Fruit fly (Drosophila melanogaster) whole organism, embryonic: ENCODE data around the gene Agpat2.

Experiments
- Atf-2 ChIP-seq: fragments of 200-800 bp; sonication (Bioruptor generic); optimal IDR thresholded peaks from 2 replicates; lab custom pipeline; 2016; ENCODE audit warnings: missing biosample characterization, missing genetic modification characterization
- B-H2 ChIP-seq: fragments of 200-800 bp; sonication (Bioruptor generic); optimal IDR thresholded peaks from 2 replicates; lab custom pipeline; 2018; ENCODE audit warnings: missing biosample characterization, mild to moderate bottlenecking, missing genetic modification characterization
- Bgb ChIP-seq: fragments of 200-800 bp; sonication (Bioruptor generic); IDR thresholded peaks from 2 replicates; pipeline ENCODE4 v1.3.6; 2022; ENCODE audit warnings: missing biosample characterization, missing genetic modification characterization; ENCODE audit not compliant: partially characterized antibody
- Blimp-1 ChIP-seq: fragments of 200-800 bp; sonication (Bioruptor generic); optimal IDR thresholded peaks from 3 replicates; lab custom pipeline; 2018; ENCODE audit warnings: missing biosample characterization, missing genetic modification characterization, mild to moderate bottlenecking, moderate library complexity, missing genetic modification reagents
- CG10274 ChIP-seq: fragments of 200-800 bp; sonication (Bioruptor generic); optimal IDR thresholded peaks from 3 replicates; lab custom pipeline; 2017; ENCODE audit warnings: missing biosample characterization, mild to moderate bottlenecking, missing genetic modification characterization
- CG10366 ChIP-seq: fragments of 200-800 bp; sonication (Bioruptor generic); IDR thresholded peaks from 2 replicates; pipeline ENCODE4 v1.3.6; 2022; ENCODE audit warnings: missing biosample characterization, missing genetic modification characterization
- CG17385 ChIP-seq: fragments of 200-800 bp; sonication (Bioruptor generic); optimal IDR thresholded peaks from 3 replicates; lab custom pipeline; 2018; ENCODE audit warnings: missing biosample characterization, mild to moderate bottlenecking, missing genetic modification characterization
- CG17912 ChIP-seq: fragments of 200-800 bp; sonication (Bioruptor generic); optimal IDR thresholded peaks from 2 replicates; lab custom pipeline; 2018; ENCODE audit warnings: missing biosample characterization, mild to moderate bottlenecking, missing genetic modification characterization
- CG1832 ChIP-seq: fragments of 200-800 bp; sonication (Bioruptor generic); optimal IDR thresholded peaks from 2 replicates; lab custom pipeline; 2017; ENCODE audit warnings: missing biosample characterization, mild to moderate bottlenecking, missing genetic modification characterization, inconsistent platforms
- CG31365 ChIP-seq: fragments of 200-800 bp; sonication (Bioruptor generic); optimal IDR thresholded peaks from 2 replicates; lab custom pipeline; 2018; ENCODE audit warnings: missing biosample characterization, mild to moderate bottlenecking, missing genetic modification characterization
- CG34422 ChIP-seq: fragments of 200-800 bp; sonication (Bioruptor generic); IDR thresholded peaks from 3 replicates; pipeline ENCODE4 v1.3.6; 2022; ENCODE audit warnings: missing biosample characterization, missing genetic modification characterization
- CG4360 ChIP-seq: fragments of 200-800 bp; sonication (Bioruptor generic); IDR thresholded peaks from 2 replicates; pipeline ENCODE4 v1.3.6; 2022; ENCODE audit warnings: missing biosample characterization, missing genetic modification characterization
- CG7745 ChIP-seq: fragments of 200-800 bp; sonication (Bioruptor generic); optimal IDR thresholded peaks from 2 replicates; lab custom pipeline; 2018; ENCODE audit warnings: missing biosample characterization, mild to moderate bottlenecking, missing genetic modification characterization, moderate library complexity
- CG8089 ChIP-seq: fragments of 200-800 bp; sonication (Bioruptor generic); optimal IDR thresholded peaks from 3 replicates; lab custom pipeline; 2016; ENCODE audit warnings: missing biosample characterization, missing genetic modification characterization
- Dp ChIP-seq: fragments of 200-800 bp; sonication (Bioruptor generic); optimal IDR thresholded peaks from 2 replicates; lab custom pipeline; 2018; ENCODE audit warnings: missing biosample characterization, mild to moderate bottlenecking, missing genetic modification characterization, moderate library complexity
- HHEX ChIP-seq: fragments of 200-800 bp; sonication (Bioruptor generic); optimal IDR thresholded peaks from 3 replicates; lab custom pipeline; 2017; ENCODE audit warnings: missing biosample characterization, mild to moderate bottlenecking, missing genetic modification characterization, missing genetic modification reagents
- HLHmδ ChIP-seq: fragments of 200-800 bp; sonication (Bioruptor generic); optimal IDR thresholded peaks from 2 replicates; lab custom pipeline; 2018; ENCODE audit warnings: missing biosample characterization, mild to moderate bottlenecking, missing genetic modification characterization, moderate library complexity
- NFAT ChIP-seq: fragments of 200-800 bp; sonication (Bioruptor generic); IDR thresholded peaks from 2 replicates; pipeline ENCODE4 v1.3.6; 2022; ENCODE audit warnings: missing biosample characterization, missing genetic modification characterization
- Neu2 ChIP-seq: fragments of 200-800 bp; sonication (Bioruptor generic); optimal IDR thresholded peaks from 3 replicates; lab custom pipeline; 2016; ENCODE audit warnings: missing biosample characterization, missing genetic modification characterization, borderline replicate concordance
- Nf-YC ChIP-seq: fragments of 200-800 bp; optimal IDR thresholded peaks from 3 replicates; lab custom pipeline; 2019; ENCODE audit warnings: missing biosample characterization, mild to moderate bottlenecking, missing genetic modification characterization, moderate library complexity
- Scr ChIP-seq: fragments of 200-800 bp; sonication (Bioruptor generic); IDR thresholded peaks from 2 replicates; pipeline ENCODE4 v1.3.6; 2022; ENCODE audit warnings: missing biosample characterization, missing genetic modification characterization; ENCODE audit not compliant: partially characterized antibody
- Spps ChIP-seq: fragments of 200-800 bp; sonication (Bioruptor generic); optimal IDR thresholded peaks from 2 replicates; lab custom pipeline; 2018; ENCODE audit warnings: missing biosample characterization, mild to moderate bottlenecking, missing genetic modification characterization
- Sry-δ ChIP-seq: fragments of 200-800 bp; sonication (Bioruptor generic); optimal IDR thresholded peaks from 2 replicates; lab custom pipeline; 2016; ENCODE audit warnings: missing biosample characterization, missing genetic modification characterization
- Taf1 ChIP-seq: fragments of 200-800 bp; sonication (Bioruptor generic); IDR thresholded peaks from 2 replicates; pipeline ENCODE4 v1.3.6; 2022; ENCODE audit warnings: missing biosample characterization, missing genetic modification characterization
- Tbp ChIP-seq: fragments of >200 bp; optimal IDR thresholded peaks from 2 replicates; lab custom pipeline; 2018; ENCODE audit warnings: missing biosample characterization, missing genetic modification characterization
- Trl ChIP-seq, 3 experiments: fragments of >200 bp in 2 of 3; fragments of 200-800 bp in 1 of 3; sonication (Bioruptor generic) in 1 of 3; optimal IDR thresholded peaks; 2 replicates in 1 of 3; 3 replicates in 2 of 3; lab custom pipeline; 2016 to 2017; ENCODE audit warnings: missing biosample characterization in 1 of 3, missing genetic modification characterization in 1 of 3
- aop ChIP-seq: fragments of 200-800 bp; sonication (Bioruptor generic); IDR thresholded peaks from 2 replicates; pipeline ENCODE4 v1.3.6; 2022; ENCODE audit warnings: missing biosample characterization, missing genetic modification characterization
- bowl ChIP-seq: fragments of 200-800 bp; sonication (Bioruptor generic); IDR thresholded peaks from 2 replicates; pipeline ENCODE4 v1.3.6; 2022; ENCODE audit warnings: missing biosample characterization, missing genetic modification characterization
- cas ChIP-seq: fragments of 200-800 bp; sonication (Bioruptor generic); IDR thresholded peaks from 2 replicates; pipeline ENCODE4 v1.3.6; 2022; ENCODE audit warnings: missing biosample characterization, missing genetic modification characterization
- chif ChIP-seq, 2 experiments: fragments of 200-800 bp; sonication (Bioruptor generic); optimal IDR thresholded peaks; 3 replicates each; lab custom pipeline; 2016; ENCODE audit warnings: missing biosample characterization in 2 of 2, missing genetic modification characterization in 2 of 2
- chinmo ChIP-seq: fragments of 200-800 bp; sonication (Bioruptor generic); IDR thresholded peaks from 4 replicates; pipeline ENCODE4 v1.3.6; 2022; ENCODE audit warnings: missing biosample characterization, missing genetic modification characterization; ENCODE audit not compliant: partially characterized antibody
- disco-r ChIP-seq: fragments of 200-800 bp; sonication (Bioruptor generic); optimal IDR thresholded peaks from 2 replicates; lab custom pipeline; 2016; ENCODE audit warnings: missing biosample characterization, missing genetic modification characterization
- fd64A ChIP-seq: fragments of 200-800 bp; sonication (Bioruptor generic); optimal IDR thresholded peaks from 3 replicates; lab custom pipeline; 2018; ENCODE audit warnings: missing biosample characterization, mild to moderate bottlenecking, missing genetic modification characterization
- gfzf ChIP-seq: fragments of 200-800 bp; sonication (Bioruptor generic); optimal IDR thresholded peaks from 2 replicates; lab custom pipeline; 2016; ENCODE audit warnings: missing biosample characterization, mild to moderate bottlenecking, missing genetic modification characterization, moderate library complexity
- hth ChIP-seq: fragments of >200 bp; optimal IDR thresholded peaks from 2 replicates; lab custom pipeline; 2017; ENCODE audit warnings: inconsistent platforms
- jigr1 ChIP-seq: fragments of 200-800 bp; sonication (Bioruptor generic); IDR thresholded peaks from 3 replicates; pipeline ENCODE4 v1.3.6; 2022; ENCODE audit warnings: missing biosample characterization, missing genetic modification characterization
- lbe ChIP-seq: fragments of 200-800 bp; sonication (Bioruptor generic); optimal IDR thresholded peaks from 2 replicates; lab custom pipeline; 2016; ENCODE audit warnings: missing biosample characterization, mild to moderate bottlenecking, missing genetic modification characterization
- lilli ChIP-seq: fragments of 200-800 bp; sonication (Bioruptor generic); optimal IDR thresholded peaks from 3 replicates; lab custom pipeline; 2016; ENCODE audit warnings: missing biosample characterization, missing genetic modification characterization
- lmd ChIP-seq: fragments of 200-800 bp; sonication (Bioruptor generic); IDR thresholded peaks from 2 replicates; pipeline ENCODE4 v1.3.6; 2022; ENCODE audit warnings: missing biosample characterization, missing genetic modification characterization
- p53 ChIP-seq: fragments of 200-800 bp; sonication (Bioruptor generic); optimal IDR thresholded peaks from 2 replicates; lab custom pipeline; 2016; ENCODE audit warnings: missing biosample characterization, missing genetic modification characterization
- row ChIP-seq: fragments of 200-800 bp; sonication (Bioruptor generic); IDR thresholded peaks from 3 replicates; pipeline ENCODE4 v1.3.6; 2022; ENCODE audit warnings: missing biosample characterization, missing genetic modification characterization
- run ChIP-seq: fragments of 200-800 bp; sonication (Bioruptor generic); optimal IDR thresholded peaks from 3 replicates; lab custom pipeline; 2018; ENCODE audit warnings: missing biosample characterization, mild to moderate bottlenecking, missing genetic modification characterization
- sens ChIP-seq: fragments of 200-800 bp; sonication (Bioruptor generic); peaks from one replicate; lab custom pipeline; 2016; ENCODE audit warnings: missing biosample characterization, missing genetic modification characterization
- sob ChIP-seq: fragments of 200-800 bp; sonication (Bioruptor generic); IDR thresholded peaks from 2 replicates; pipeline ENCODE4 v1.3.6; 2022; ENCODE audit warnings: missing biosample characterization, missing genetic modification characterization
- tin ChIP-seq: fragments of 200-800 bp; sonication (Bioruptor generic); optimal IDR thresholded peaks from 3 replicates; lab custom pipeline; 2016; ENCODE audit warnings: missing biosample characterization, missing genetic modification characterization
- usp ChIP-seq: fragments of >200 bp; optimal IDR thresholded peaks from 2 replicates; lab custom pipeline; 2017; ENCODE audit warnings: missing biosample characterization, missing genetic modification characterization
- vvl ChIP-seq: fragments of 200-800 bp; sonication (Bioruptor generic); IDR thresholded peaks from 2 replicates; pipeline ENCODE4 v1.3.6; 2022; ENCODE audit warnings: missing biosample characterization, missing genetic modification characterization

Gene Agpat2

dm6 chr2L:8411530-8411929, 52.3 kb downstream of the Agpat2 start, which contains the start of gene Naglu (continued):
- TF ChIP-seq CG7745 (tag; lab: Kevin White, UChicago): no peak
- TF ChIP-seq CG1832 (GFP tag; lab: Kevin White, UChicago): no peak
- no peak for TF ChIP-seq CG10366 (GFP tag; lab: Robert Waterston, UW)
- TF ChIP-seq Blimp-1 (GFP tag; lab: Kevin White, UChicago): peak; percentile 60
- TF ChIP-seq bowl (GFP tag; lab: Robert Waterston, UW): no peak
- no peak for TF ChIP-seq Spps (tag; lab: Kevin White, UChicago)
- no peak for TF ChIP-seq Tbp
- TF ChIP-seq p53 (GFP tag; lab: Kevin White, UChicago): no peak
- TF ChIP-seq run (tag; lab: Kevin White, UChicago): no peak
- TF ChIP-seq usp (GFP tag; lab: Kevin White, UChicago): no peak
- no peak for TF ChIP-seq lilli (GFP tag; lab: Kevin White, UChicago)
- no peak for TF ChIP-seq aop (GFP tag; lab: Robert Waterston, UW)
- TF ChIP-seq row (GFP tag; lab: Robert Waterston, UW): 0 out of 3 replicates have a peak, but pooled peaks have one; percentile 10
- peak; percentile 46 for TF ChIP-seq HLHmδ (GFP tag; lab: Kevin White, UChicago)
- peak in 1 of 2 experiments; percentile 52 for TF ChIP-seq Trl (optimal IDR thresholded peaks at IDR 0.05; lab: Kevin White, UChicago)
- no peak for TF ChIP-seq Trl (GFP tag; optimal IDR thresholded peaks at IDR 0.05; lab: Kevin White, UChicago)
- no peak for TF ChIP-seq HHEX (GFP tag; lab: Kevin White, UChicago)
- no peak for TF ChIP-seq Bgb
- no peak for TF ChIP-seq Nf-YC (tag; lab: Kevin White, UChicago)
- TF ChIP-seq chinmo (GFP tag; lab: Robert Waterston, UW): no peak

dm6 chr2L:8403286-8404270, 60.2 kb downstream of the Agpat2 start, which contains the start of gene emb:
emb (plus strand) TSS chr2L:8403573.
- TF ChIP-seq CG17912 (GFP tag; lab: Kevin White, UChicago): no peak
- peak; percentile 65 for TF ChIP-seq Dp (GFP tag; lab: Kevin White, UChicago)
- peak; percentile 89 for TF ChIP-seq Sry-δ (GFP tag; lab: Kevin White, UChicago)
- peak; percentile 69 for TF ChIP-seq gfzf (GFP tag; lab: Kevin White, UChicago)
- no peak for TF ChIP-seq CG10274
- peak; percentile 47 to 52 for TF ChIP-seq chif (GFP tag; optimal IDR thresholded peaks at IDR 0.05; lab: Kevin White, UChicago)
- peak; percentile 34 for TF ChIP-seq tin (GFP tag; lab: Kevin White, UChicago)
- peak; percentile 43 for TF ChIP-seq CG8089 (GFP tag; lab: Kevin White, UChicago)
- 0 out of 2 replicates have a peak, but pooled peaks have one; percentile 24 for TF ChIP-seq Taf1 (GFP tag; lab: Robert Waterston, UW)
- TF ChIP-seq cas (GFP tag; lab: Robert Waterston, UW): peak; percentile 18; the same call in 1 of the 2 replicates
- peak; percentile 21; the same call in 1 of the 2 replicates for TF ChIP-seq lmd (GFP tag; lab: Robert Waterston, UW)
- peak; percentile 79; the same call in 1 of the 3 replicates for TF ChIP-seq CG34422 (GFP tag; lab: Robert Waterston, UW)
- TF ChIP-seq B-H2: peak; percentile 64
- peak; percentile 94 for TF ChIP-seq Scr
- TF ChIP-seq hth (lab: Kevin White, UChicago): no peak
- peak; percentile 34 for TF ChIP-seq disco-r
- peak; percentile 85 for TF ChIP-seq CG17385 (GFP tag; lab: Kevin White, UChicago)
- no peak for TF ChIP-seq Neu2 (GFP tag; lab: Kevin White, UChicago)
- peak; percentile 7 for TF ChIP-seq lbe
- TF ChIP-seq sob (GFP tag; lab: Robert Waterston, UW): peak; percentile 57; the same call in 1 of the 2 replicates
- peak; percentile 97 for TF ChIP-seq Bgb
- peak; percentile 18 for TF ChIP-seq Atf-2
- peak; percentile 88 for TF ChIP-seq sens (GFP tag; lab: Kevin White, UChicago)
- no peak for TF ChIP-seq CG4360 (GFP tag; lab: Robert Waterston, UW)
- peak; percentile 58 for TF ChIP-seq NFAT
- peak; percentile 55 for TF ChIP-seq vvl (GFP tag; lab: Robert Waterston, UW)
- peak; percentile 2 for TF ChIP-seq fd64A
- no peak for TF ChIP-seq CG31365 (tag; lab: Kevin White, UChicago)
- peak; percentile 57; the same call in 1 of the 3 replicates for TF ChIP-seq jigr1 (GFP tag; lab: Robert Waterston, UW)
